Fruit fly (Drosophila melanogaster): ENCODE results near the gene Oli.

Gene Oli

DNA sequence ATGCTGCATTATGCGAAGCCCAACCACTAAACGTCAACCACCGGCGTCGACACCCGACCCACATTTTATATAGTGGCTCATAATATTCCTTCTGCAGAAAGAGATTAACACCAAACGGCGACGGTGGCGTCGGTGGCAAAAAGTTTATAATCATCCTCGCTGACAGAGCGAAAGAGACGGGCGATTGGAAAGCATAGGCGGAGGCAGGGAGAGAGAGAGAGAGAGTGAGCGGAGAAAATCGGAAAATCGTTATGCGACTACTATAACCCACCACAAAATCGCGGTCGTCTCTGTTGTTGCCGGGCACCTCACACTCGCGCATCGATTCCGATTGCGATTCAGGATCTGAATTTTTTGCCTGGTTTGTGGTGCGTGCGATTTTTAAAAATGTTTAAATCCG, at the start of gene Oli:
Oli (plus strand) TSS at position 70 of the 400 bp plus-strand sequence.
- no peak for TF ChIP-seq CG17385 (GFP tag; optimal IDR thresholded peaks at IDR 0.05)
- TF ChIP-seq CG10209 (GFP tag; optimal IDR thresholded peaks at IDR 0.05) = no peak
- no peak for TF ChIP-seq zen2 (GFP tag; IDR thresholded peaks at IDR 0.05; ENCODE audit: partially characterized antibody)
- TF ChIP-seq ttk (GFP tag; IDR thresholded peaks at IDR 0.05) = no peak
- TF ChIP-seq inv (GFP tag; IDR thresholded peaks at IDR 0.05; ENCODE audit: partially characterized antibody) = no peak
- TF ChIP-seq Dbx (GFP tag; IDR thresholded peaks at IDR 0.05) = no peak
- no peak for TF ChIP-seq fru (optimal IDR thresholded peaks at IDR 0.05)
- TF ChIP-seq Ets97D (GFP tag; optimal IDR thresholded peaks at IDR 0.05) = no peak
- TF ChIP-seq gt (GFP tag; IDR thresholded peaks at IDR 0.05) = no peak
- no peak for TF ChIP-seq Bdp1 (GFP tag; optimal IDR thresholded peaks at IDR 0.05)
- no peak for TF ChIP-seq Blimp-1 (GFP tag; optimal IDR thresholded peaks at IDR 0.05)
- TF ChIP-seq CG14014 (GFP tag; IDR thresholded peaks at IDR 0.05) = no peak
- no peak for TF ChIP-seq Nf-YA (GFP tag; IDR thresholded peaks at IDR 0.05)
- TF ChIP-seq bsh (GFP tag; optimal IDR thresholded peaks at IDR 0.05) = no peak
- 0 out of 3 replicates have a peak, but pooled peaks have one; percentile 63 for TF ChIP-seq CG2199 (GFP tag; IDR thresholded peaks at IDR 0.05)
- no peak for TF ChIP-seq lbe (GFP tag; optimal IDR thresholded peaks at IDR 0.05)
- TF ChIP-seq CG8290 (GFP tag; optimal IDR thresholded peaks at IDR 0.05) = no peak
- no peak for TF ChIP-seq CG8290 (tag; optimal IDR thresholded peaks at IDR 0.05)
- no peak for TF ChIP-seq CrebB (tag; optimal IDR thresholded peaks at IDR 0.05)
- no peak for TF ChIP-seq CG8944 (GFP tag; optimal IDR thresholded peaks at IDR 0.05)
- TF ChIP-seq CG11398 (GFP tag; optimal IDR thresholded peaks at IDR 0.05) = no peak
- TF ChIP-seq GATAe (GFP tag; conservative IDR thresholded peaks at IDR 0.05) = no peak
- TF ChIP-seq fd102C (GFP tag; optimal IDR thresholded peaks at IDR 0.05) = no peak
- TF ChIP-seq ro (GFP tag; IDR thresholded peaks at IDR 0.05) = no peak
- TF ChIP-seq Dll (GFP tag; IDR thresholded peaks at IDR 0.05; ENCODE audit: partially characterized antibody) = no peak
- TF ChIP-seq CG14050 (GFP tag; IDR thresholded peaks at IDR 0.05) = no peak
- peak; percentile 63 for TF ChIP-seq onecut (GFP tag; IDR thresholded peaks at IDR 0.05)
- peak; percentile 35 for TF ChIP-seq kni (GFP tag; optimal IDR thresholded peaks at IDR 0.05)
- TF ChIP-seq jumu (GFP tag; optimal IDR thresholded peaks at IDR 0.05) = no peak
- TF ChIP-seq CG10543 (GFP tag; optimal IDR thresholded peaks at IDR 0.05) = no peak
- no peak for TF ChIP-seq Opbp (GFP tag; IDR thresholded peaks at IDR 0.05; ENCODE audit: partially characterized antibody)
- TF ChIP-seq az2 (GFP tag; optimal IDR thresholded peaks at IDR 0.05) = no peak
- TF ChIP-seq abd-A (tag; optimal IDR thresholded peaks at IDR 0.05) = peak; percentile 65
- TF ChIP-seq CG1832 (GFP tag; optimal IDR thresholded peaks at IDR 0.05) = peak; percentile 73
- TF ChIP-seq HLHmδ (GFP tag; optimal IDR thresholded peaks at IDR 0.05) = no peak
- no peak for TF ChIP-seq Oaz (GFP tag; IDR thresholded peaks at IDR 0.05)
- no peak for TF ChIP-seq Sox100B (GFP tag; optimal IDR thresholded peaks at IDR 0.05)
- no peak for TF ChIP-seq Dek (tag; optimal IDR thresholded peaks at IDR 0.05)
- no peak for TF ChIP-seq zf30C (GFP tag; optimal IDR thresholded peaks at IDR 0.05)
- no peak for TF ChIP-seq BtbVII (GFP tag; optimal IDR thresholded peaks at IDR 0.05)
- TF ChIP-seq gcm2 (GFP tag; optimal IDR thresholded peaks at IDR 0.05) = no peak
- no peak for TF ChIP-seq CG1647 (GFP tag; optimal IDR thresholded peaks at IDR 0.05)
- no peak for TF ChIP-seq CG14710 (tag; optimal IDR thresholded peaks at IDR 0.05)
- no peak for TF ChIP-seq CG17361 (GFP tag; IDR thresholded peaks at IDR 0.05)
- TF ChIP-seq gsb-n (tag; optimal IDR thresholded peaks at IDR 0.05) = peak; percentile 85
- no peak for TF ChIP-seq ind (GFP tag; optimal IDR thresholded peaks at IDR 0.05)
- TF ChIP-seq Stat92E (GFP tag; optimal IDR thresholded peaks at IDR 0.05) = no peak
- TF ChIP-seq Hey (tag; optimal IDR thresholded peaks at IDR 0.05) = peak; percentile 44
- no peak for TF ChIP-seq rib (GFP tag; IDR thresholded peaks at IDR 0.05)
- TF ChIP-seq CG34376 (GFP tag; optimal IDR thresholded peaks at IDR 0.05) = no peak
- TF ChIP-seq Mrtf (GFP tag; IDR thresholded peaks at IDR 0.05) = no peak
- no peak for TF ChIP-seq HLH3B (GFP tag; IDR thresholded peaks at IDR 0.05)

All from whole organism, embryonic.